Fruit fly (Drosophila melanogaster): Measurements from ENCODE around the gene Inx2.

DNA sequence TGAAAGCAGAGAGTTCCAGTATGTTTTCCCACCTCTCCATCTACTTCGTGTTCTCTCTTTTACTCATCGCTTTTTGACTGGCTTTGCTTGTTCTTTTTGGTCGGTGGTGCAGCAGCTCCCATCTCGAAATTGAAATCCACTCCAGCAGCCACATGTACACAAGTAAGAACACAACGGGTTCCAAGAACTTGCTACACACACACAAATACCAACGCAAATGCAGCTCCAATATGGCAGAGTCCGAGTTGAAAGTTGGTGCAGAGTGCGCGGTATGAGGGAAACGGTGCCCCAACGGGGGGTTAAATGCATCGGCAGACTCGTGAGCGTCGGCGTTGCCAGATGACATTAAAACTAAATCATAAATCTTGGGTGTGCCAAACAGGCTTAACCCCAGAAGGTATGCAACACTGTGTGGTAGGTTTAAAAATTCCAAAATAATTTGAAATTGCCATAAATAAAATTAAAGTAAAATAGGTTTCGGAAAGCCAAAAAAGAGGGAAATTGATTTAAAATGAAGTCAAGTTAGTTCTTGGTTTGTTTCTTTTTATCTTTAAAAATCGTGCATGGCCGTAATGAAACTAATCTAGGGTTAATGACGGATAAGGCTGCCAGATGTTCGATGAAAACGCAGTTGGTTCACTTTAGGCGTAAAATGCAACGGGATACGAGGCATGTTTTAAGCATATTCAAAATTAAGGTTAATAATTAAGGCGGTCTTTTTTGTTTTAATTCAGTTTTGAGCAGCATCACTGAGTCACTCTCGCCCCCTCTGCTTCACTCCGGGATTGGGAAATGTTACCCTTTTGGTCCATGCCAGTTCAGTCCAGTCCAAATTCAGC lies 600 bp upstream of the Inx2 start:
- TF ChIP-seq CG33017 (tag; optimal IDR thresholded peaks at IDR 0.05): no peak
- TF ChIP-seq kay (GFP tag; ENCODE audit: borderline replicate concordance): no peak
- TF ChIP-seq CG5204 (GFP tag; optimal IDR thresholded peaks at IDR 0.05): peak; percentile 50
- TF ChIP-seq Hr96 (GFP tag; optimal IDR thresholded peaks at IDR 0.05): no peak
- no peak for TF ChIP-seq cic (GFP tag; optimal IDR thresholded peaks at IDR 0.05)
- TF ChIP-seq CG7045 (GFP tag; optimal IDR thresholded peaks at IDR 0.05): no peak
- no peak for TF ChIP-seq ovo (GFP tag; optimal IDR thresholded peaks at IDR 0.05)
- TF ChIP-seq CG11617 (GFP tag; optimal IDR thresholded peaks at IDR 0.05): peak; percentile 8
- TF ChIP-seq toe (GFP tag; optimal IDR thresholded peaks at IDR 0.05): no peak
- no peak for TF ChIP-seq pad (GFP tag; optimal IDR thresholded peaks at IDR 0.05)

All from whole organism, adult.